Worm (Caenorhabditis elegans) whole organism, L2 larva: ENCODE results near the gene C54D10.9.

Source experiments
- blmp-1 ChIP-seq: sonication (generic microtip); optimal IDR thresholded peaks from 2 replicates; lab custom pipeline; 2017; ENCODE audit warnings: missing genetic modification characterization, mild to moderate bottlenecking, missing compliant biosample characterization, antibody characterized with exemption, moderate library complexity; ENCODE audit not compliant: insufficient read depth
- ceh-16 ChIP-seq: fragments of 150-350 bp; optimal IDR thresholded peaks from 2 replicates; lab custom pipeline; 2014; ENCODE audit warnings: missing biosample characterization, missing genetic modification characterization
- lsy-2 ChIP-seq, 2 experiments: fragments of 150-350 bp in 1 of 2; sonication (generic microtip) in 1 of 2; optimal IDR thresholded peaks; 2 replicates each; lab custom pipeline; 2014 to 2017; ENCODE audit warnings: missing biosample characterization in 2 of 2, missing genetic modification characterization in 2 of 2
- nhr-12 ChIP-seq: fragments of 150-350 bp; optimal IDR thresholded peaks from 2 replicates; lab custom pipeline; 2014; ENCODE audit warnings: missing biosample characterization, missing genetic modification characterization
- nhr-77 ChIP-seq: fragments of 150-350 bp; optimal IDR thresholded peaks from 2 replicates; lab custom pipeline; 2014; ENCODE audit warnings: missing biosample characterization, missing genetic modification characterization
- peb-1 ChIP-seq: fragments of 150-350 bp; optimal IDR thresholded peaks from 2 replicates; lab custom pipeline; 2014; ENCODE audit warnings: missing biosample characterization, missing genetic modification characterization
- sma-3 ChIP-seq: sonication (generic microtip); optimal IDR thresholded peaks from 2 replicates; lab custom pipeline; 2016; ENCODE audit warnings: missing genetic modification reagents, missing genetic modification characterization, missing compliant biosample characterization
- ztf-11 ChIP-seq: sonication (generic microtip); optimal IDR thresholded peaks from 2 replicates; lab custom pipeline; 2017; ENCODE audit warnings: missing biosample characterization, missing genetic modification characterization

DNA sequence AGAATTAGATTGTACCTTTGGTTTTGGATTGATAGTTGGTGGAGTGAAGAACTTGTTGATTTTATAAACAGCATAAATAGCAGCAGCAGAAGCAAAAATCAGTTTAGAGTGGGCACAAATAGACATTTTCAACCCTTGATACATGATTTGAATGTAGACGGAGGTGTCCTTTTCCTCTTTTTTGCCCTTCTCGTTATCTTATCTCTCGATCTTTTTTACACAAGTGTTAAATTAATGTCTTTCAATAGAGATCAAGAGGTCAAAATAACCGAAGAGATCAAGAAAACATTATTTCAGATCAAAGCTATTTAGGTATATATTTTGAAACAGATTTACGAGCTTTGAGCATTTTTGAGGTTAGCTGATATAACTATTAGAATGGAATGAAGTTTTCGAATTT is 35.0 kb upstream of the C54D10.9 start, which contains the start of gene cdr-7:
- TF ChIP-seq sma-3 (GFP tag; lab: Kevin White, UChicago) (no peak), peb-1 (no peak), blmp-1 (tag; lab: Kevin White, UChicago) (peak; percentile 13), ztf-11 (tag; lab: Kevin White, UChicago) (no peak), ceh-16 (tag; lab: Kevin White, UChicago) (no peak), nhr-12 (tag; lab: Kevin White, UChicago) (no peak), lsy-2 (tag; optimal IDR thresholded peaks at IDR 0.05; lab: Kevin White, UChicago) (no peak), nhr-77 (tag; lab: Kevin White, UChicago) (no peak)
